Fruit fly (Drosophila melanogaster) ovary, adult (tissue): Measurements from ENCODE around the gene MAPk-Ak2.

Experiments
- CG17801 ChIP-seq: fragments of 200-800 bp; optimal IDR thresholded peaks from 2 replicates; lab custom pipeline; 2019; ENCODE audit warnings: missing biosample characterization, mild to moderate bottlenecking, missing genetic modification characterization, moderate library complexity; ENCODE audit not compliant: partially characterized antibody

Gene MAPk-Ak2

DNA sequence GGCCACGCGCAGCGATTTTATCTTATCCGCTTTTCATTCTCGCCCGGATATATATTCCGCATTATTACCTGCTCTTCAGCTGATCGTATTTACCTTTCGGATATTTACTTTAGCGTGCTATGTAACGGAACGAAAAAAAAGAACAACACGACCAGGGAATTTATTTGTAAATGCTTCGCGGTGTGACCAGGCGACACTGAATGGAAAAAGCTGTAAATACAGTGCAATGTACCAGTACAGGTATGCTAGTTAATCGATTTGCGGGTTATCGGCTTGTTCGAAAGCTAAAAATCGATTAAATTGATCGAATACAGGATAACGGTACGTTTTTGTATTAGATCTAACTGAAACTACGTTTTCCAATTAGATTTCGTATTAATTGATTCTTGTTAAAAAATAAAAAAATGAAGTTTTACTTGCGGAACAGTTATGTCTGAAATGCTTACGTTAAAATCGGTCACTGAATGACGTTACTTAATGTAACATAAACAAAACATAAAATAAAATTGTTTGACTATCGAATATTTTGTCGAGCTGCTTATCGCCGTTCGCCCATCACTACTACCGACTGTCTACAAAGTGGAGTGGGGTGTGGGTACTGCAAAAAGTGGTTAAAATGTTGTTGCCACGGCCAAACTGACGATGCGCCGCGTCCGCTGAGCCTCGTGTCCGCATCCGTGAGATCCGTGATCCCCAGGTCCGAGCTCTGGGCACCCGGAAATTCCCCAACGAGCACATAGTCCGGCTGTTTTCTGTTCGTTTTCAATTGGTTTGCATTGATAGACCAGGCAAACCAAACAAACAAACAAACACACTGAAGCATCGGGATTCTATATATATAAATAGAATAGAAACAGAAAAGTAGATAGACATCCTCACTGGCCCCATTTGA, at the start of gene MAPk-Ak2, which contains the start of gene CG42699:
TSS of gene MAPk-Ak2 (minus strand) at position 203 of the 892 bp plus-strand sequence.
TSS of gene CG42699 (plus strand) at position 553 of the 892 bp plus-strand sequence.
- peak; percentile 71 for TF ChIP-seq CG17801 (GFP tag; lab: Kevin White, UChicago)

DNA sequence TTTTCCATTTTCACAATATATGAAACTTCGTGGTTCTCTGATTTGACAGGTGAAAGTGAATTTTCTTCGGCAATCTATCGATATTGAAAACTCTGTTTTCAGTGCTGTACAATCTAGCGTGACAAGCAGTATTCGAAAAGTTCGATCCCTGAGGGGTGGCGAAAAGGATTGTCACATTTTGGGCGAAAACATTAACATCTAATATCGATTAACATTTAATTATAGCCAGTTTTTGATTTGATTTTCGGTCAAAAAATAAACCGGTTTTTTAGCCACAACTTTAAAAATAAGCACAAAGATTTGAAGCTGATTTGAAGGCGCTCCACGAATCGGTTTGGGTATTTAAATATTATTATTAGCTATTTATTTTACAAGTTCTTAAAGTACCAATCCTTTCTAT, 48.9 kb upstream of the MAPk-Ak2 start, which contains the start of gene CG44329:
TSS of gene CG44329 (minus strand) at position 101 of the 400 bp plus-strand sequence.
- no peak for TF ChIP-seq CG17801 (GFP tag; lab: Kevin White, UChicago)

DNA sequence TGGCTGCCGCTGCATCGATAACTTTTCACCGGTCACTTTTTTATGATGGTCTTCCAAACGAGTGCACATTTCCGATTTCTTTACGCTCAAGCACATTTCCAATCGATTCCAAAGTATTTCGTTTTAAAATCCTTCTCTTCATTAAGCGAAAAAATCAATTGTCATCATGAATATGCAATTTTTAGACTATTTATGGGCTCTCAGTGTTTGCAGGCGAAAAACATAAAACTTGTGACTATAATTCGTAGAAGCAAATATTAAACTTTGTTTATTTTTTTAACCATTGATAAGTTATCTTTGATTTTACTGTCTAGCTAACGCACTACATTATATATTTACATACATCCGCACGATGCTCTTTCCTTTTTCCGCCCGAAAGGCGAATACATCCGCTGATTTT, 44.7 kb upstream of the MAPk-Ak2 start, which contains the start of gene Prosbeta2R1:
TSS of gene Prosbeta2R1 (plus strand) at position 301 of the 400 bp plus-strand sequence.
- no peak for TF ChIP-seq CG17801 (GFP tag; lab: Kevin White, UChicago)

- no peak for TF ChIP-seq CG17801 (GFP tag; lab: Kevin White, UChicago)
Measured at dm6 chrX:5804377-5804776, 40.4 kb upstream of the MAPk-Ak2 start, which contains the start of gene Cpr5C. Gene Cpr5C (plus strand): TSS chrX:5804677.

DNA sequence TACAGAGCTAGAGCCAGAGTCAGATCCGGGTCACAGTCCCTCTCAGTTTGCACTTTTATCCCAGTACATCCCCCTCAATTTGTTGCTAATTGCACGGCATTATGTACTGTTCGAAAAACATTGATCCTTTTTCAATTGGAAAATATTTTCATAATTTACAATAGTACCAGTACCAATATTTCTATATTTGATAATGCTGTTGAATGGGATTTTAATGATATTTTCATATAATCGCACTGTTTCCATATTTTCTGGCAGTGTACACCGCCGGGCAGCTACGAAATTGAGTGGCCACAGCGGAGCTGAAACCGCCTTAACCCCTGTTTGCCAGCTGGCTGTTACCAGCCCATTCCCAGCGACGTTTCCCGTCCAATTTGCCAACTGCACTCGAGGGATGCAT, 36.6 kb upstream of the MAPk-Ak2 start:
- TF ChIP-seq CG17801 (GFP tag; lab: Kevin White, UChicago), result no peak

DNA sequence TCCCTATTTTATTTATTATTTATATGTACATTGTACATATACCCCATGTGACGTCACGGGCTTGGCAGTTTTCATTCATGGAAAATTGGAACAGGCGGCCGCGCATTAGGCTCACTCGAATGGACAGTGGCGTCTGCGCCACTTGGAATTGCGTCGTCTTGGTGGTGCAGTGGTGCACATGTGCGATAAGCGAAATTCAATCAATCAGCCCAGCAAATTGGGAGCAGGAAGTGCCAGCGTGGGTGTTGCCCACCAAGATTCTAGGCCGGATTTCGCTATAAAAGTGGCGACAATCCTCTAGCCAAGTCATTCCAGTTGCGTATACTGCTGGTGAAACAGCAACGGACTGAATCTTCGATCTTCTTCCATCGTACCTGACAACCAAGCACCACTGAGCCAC, 27.8 kb upstream of the MAPk-Ak2 start, which contains the start of gene CG12239:
TSS of gene CG12239 (plus strand) at position 301 of the 400 bp plus-strand sequence.
- TF ChIP-seq CG17801 (GFP tag; lab: Kevin White, UChicago), result no peak

DNA sequence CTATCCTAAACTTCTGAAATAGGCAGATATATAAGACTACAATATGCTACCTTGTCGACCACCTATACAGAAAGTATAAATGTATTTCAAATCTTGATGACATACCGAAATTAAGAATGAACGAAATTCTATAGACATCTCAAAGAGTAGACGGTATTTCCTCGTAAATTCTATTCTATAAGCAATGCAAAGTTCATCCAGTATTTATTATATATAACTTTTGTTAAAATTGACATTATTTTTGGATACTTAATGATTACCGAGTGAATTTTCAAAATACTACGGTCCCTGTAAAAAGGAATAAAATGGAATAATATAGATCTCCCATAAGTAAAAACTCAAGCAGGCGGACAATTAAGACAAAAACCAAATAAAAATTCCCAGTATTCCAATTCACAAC, 25.2 kb upstream of the MAPk-Ak2 start, which contains the start of gene CG15767:
TSS of gene CG15767 (plus strand) at position 301 of the 400 bp plus-strand sequence.
- TF ChIP-seq CG17801 (GFP tag; lab: Kevin White, UChicago), result no peak

DNA sequence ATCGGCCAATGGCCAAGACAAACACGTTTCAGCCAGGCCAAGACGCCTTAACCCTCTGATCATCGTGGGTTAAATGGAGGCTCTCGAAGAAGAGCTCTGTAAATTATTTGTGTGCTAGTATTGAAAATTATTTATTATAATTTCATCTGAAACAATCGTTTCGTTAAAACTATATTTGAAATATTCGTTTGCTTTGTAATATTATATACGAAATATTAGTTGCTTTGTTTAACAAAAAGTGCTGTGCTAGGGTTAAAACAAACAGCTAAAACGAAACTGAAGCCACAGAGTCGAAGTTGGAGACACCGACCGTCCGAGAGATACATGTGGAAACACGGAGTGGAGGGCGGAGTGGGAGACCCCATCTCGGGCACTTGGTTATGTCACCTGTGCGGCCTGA, 22.6 kb upstream of the MAPk-Ak2 start:
- no peak for TF ChIP-seq CG17801 (GFP tag; lab: Kevin White, UChicago)

DNA sequence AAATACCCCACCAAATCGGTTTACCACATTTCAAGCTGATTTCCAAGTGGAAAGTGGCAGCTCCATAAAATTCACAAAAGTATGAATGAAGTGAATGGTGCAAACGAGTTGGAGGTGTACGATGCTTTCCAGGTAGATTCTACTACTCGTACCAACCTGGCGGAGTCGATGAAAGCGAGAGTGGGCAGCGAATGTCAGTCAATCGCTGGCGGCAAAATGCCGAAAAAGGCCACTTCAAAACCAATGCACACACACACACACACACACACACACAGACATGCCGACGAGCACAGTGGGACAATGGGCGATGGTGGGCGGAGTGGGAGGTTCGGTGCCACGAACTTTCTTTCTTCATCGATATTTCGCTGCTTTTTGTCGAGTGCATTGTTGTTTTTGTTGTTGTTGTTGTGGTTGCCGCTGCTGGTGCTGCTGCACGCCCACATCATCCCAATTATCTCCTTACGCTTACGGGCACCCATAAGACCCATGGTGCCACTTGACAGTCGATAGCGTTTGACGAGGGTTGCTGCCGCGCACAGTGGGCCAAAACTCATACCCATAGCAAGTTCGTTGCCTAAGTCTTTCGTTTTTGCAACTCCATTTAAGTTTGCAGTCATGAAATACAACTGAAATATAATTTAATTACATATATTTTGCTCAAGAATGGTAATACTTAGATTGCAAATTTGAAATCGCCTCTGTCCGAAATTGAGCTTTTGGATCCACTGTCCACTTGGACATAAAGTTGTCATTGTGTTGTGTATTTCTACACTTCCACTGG, 19.4 kb upstream of the MAPk-Ak2 start:
- no peak for TF ChIP-seq CG17801 (GFP tag; lab: Kevin White, UChicago)

DNA sequence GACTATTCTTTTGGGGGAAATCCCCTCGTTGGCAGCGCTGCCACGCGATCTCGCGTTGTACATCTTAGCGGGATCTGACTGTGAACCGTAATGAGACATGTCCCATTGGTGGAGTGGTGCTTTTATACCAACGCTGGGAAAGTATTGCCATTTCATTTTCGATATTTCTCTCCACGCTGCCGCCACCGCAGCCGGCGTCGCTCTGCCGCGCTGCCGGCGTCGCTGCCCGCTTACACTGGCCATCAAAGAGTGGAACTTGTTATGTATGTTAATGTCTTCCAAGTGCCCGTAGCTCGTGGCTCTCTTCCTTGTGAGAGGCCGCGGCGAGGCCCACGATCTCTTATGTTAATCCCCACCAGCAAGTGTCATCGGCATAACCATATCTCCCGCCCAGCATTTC, 17.5 kb upstream of the MAPk-Ak2 start, which contains the start of gene CG3108:
TSS of gene CG3108 (minus strand) at position 101 of the 400 bp plus-strand sequence.
- TF ChIP-seq CG17801 (GFP tag; lab: Kevin White, UChicago), result no peak

- TF ChIP-seq CG17801 (GFP tag; lab: Kevin White, UChicago), result no peak
Measured at dm6 chrX:5776547-5776946, 12.5 kb upstream of the MAPk-Ak2 start, which contains the start of gene CG42264. Gene CG42264 (minus strand): TSS chrX:5776647.

DNA sequence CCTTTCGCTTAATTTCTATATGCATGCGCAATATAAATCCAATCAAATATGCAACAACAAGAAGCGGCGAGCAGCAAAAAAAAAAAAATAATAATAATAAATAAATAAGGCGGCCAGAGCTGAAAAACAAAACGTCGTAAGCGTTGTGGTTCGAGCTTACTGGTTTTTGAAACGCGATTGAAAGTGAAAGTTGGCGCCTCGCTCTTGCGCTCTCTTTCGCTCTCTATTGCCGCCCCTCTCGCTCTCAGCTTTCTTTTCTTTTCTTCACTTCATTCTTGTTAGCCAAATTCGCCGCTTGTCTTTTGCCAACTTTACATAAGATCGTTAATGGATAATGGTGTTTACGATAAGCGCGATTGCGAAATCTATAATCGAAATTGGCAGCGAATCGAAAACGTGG, 8.4 kb upstream of the MAPk-Ak2 start:
- no peak for TF ChIP-seq CG17801 (GFP tag; lab: Kevin White, UChicago)

DNA sequence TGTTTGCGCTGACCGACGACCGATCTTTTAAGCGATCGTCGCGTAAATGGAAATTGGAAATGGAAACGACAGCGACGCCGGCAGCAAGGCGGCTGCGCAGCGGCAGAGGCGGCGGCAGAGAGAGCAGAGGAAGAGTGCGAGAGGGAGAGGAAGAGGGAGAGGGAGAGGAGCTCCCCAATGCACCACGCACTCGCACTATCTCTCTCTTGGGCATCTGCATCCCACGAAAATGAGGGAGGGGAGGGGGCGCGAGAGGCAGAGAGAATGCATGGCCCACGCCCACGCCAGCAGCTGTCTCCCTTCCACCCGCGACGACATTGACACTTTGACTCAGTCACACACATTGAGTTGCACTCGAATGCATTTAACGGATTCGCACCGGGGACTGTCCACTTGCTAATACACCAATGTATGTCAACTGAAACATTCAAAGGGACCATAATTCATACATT, 6.8 kb upstream of the MAPk-Ak2 start, which contains the start of gene CG3097:
TSS of gene CG3097 (minus strand) at position 51 of the 452 bp plus-strand sequence.
- no peak for TF ChIP-seq CG17801 (GFP tag; lab: Kevin White, UChicago)

DNA sequence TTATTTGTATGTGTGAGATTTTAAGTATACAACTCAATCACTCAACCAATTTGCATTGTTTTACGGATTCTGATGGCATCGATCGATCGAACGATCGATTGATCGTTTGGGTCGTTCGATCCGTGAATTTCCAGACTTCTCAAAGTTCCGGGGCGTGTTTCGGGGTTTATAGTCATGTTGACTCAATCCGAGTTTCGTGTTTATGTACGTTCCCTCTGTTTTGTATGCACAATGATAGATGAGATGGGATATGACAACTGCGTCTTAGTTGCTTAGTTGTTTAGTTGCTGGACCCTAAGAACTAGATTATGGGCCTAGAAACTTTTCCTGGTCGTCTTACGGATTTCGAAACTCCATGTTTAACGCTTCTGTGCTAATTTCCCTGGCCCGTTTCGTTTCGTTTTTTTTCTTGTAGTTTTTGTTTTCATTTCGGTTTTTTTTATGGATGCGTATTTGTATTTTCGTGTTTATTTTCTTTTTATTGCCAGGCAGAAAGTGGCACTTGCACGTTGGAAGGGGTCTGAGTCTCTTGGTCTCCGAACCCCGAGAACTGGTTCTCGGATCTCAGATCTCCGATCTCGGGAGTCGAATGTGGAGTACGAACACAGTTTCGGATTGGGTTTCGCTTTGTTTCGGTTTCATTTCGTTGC, 4.7 kb upstream of the MAPk-Ak2 start:
- TF ChIP-seq CG17801 (GFP tag; lab: Kevin White, UChicago), result no peak
